Worm (Caenorhabditis elegans): ENCODE measurements around the gene irld-62.

The irld-62 gene

DNA sequence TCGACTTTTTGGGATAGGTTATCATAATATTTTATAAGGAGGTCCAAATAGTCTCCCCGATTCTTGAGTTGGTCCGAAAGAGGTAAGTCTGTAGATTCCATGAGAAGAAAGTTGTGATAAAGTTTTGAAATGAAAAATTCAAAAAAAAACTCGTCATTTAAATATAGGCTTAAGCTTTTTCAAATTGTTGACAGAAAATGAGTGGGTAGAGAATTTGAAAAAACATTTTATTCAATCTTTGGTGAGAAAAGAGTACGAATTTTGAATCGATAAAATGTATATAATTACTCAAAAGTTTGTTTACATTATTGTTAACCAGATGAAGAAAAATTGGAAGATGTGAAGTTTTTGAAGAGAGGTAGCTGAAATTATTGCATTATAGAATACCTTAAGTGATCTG is 5.4 kb upstream of the irld-62 start, which contains the start of gene T26H8.5:
Gene T26H8.5 (minus strand): TSS at position 101 of the 400 bp plus-strand sequence.
- TF ChIP-seq ceh-14 (tag; optimal IDR thresholded peaks at IDR 0.05) (no peak), lim-6 (tag; optimal IDR thresholded peaks at IDR 0.05) (no peak), pat-9 (tag; optimal IDR thresholded peaks at IDR 0.05) (no peak), ceh-9 (tag; optimal IDR thresholded peaks at IDR 0.05) (no peak), K09A11.1 (tag; optimal IDR thresholded peaks at IDR 0.05; ENCODE audit: insufficient read depth) (no peak)

- TF ChIP-seq dve-1 (tag; optimal IDR thresholded peaks at IDR 0.05) (no peak), ceh-48 (tag; optimal IDR thresholded peaks at IDR 0.05) (no peak), tbx-2 (tag; optimal IDR thresholded peaks at IDR 0.05) (no peak), unc-86 (tag; optimal IDR thresholded peaks at IDR 0.05) (no peak), ahr-1 (tag; optimal IDR thresholded peaks at IDR 0.05) (no peak), npax-4 (tag; optimal IDR thresholded peaks at IDR 0.05) (no peak), pros-1 (tag; optimal IDR thresholded peaks at IDR 0.05) (no peak), gmeb-2 (tag; optimal IDR thresholded peaks at IDR 0.05) (no peak), sdc-2 (tag; optimal IDR thresholded peaks at IDR 0.05) (no peak), syd-9 (tag; optimal IDR thresholded peaks at IDR 0.05) (no peak), unc-42 (tag; optimal IDR thresholded peaks at IDR 0.05) (no peak), nhr-11 (tag; optimal IDR thresholded peaks at IDR 0.05) (no peak), ceh-19 (GFP tag; optimal IDR thresholded peaks at IDR 0.05) (no peak), ceh-45 (GFP tag; IDR thresholded peaks at IDR 0.05) (no peak), ceh-18 (tag; optimal IDR thresholded peaks at IDR 0.05) (no peak), K02D7.2 (tag; optimal IDR thresholded peaks at IDR 0.05) (no peak), nfya-1 (tag; optimal IDR thresholded peaks at IDR 0.05) (no peak)
These were observed 4.1 kb upstream of the irld-62 start, which contains the start of gene T26H8.4 for ce11 chrV:15306745-15307144. Gene T26H8.4, minus strand, starts transcription at chrV:15306845.

DNA sequence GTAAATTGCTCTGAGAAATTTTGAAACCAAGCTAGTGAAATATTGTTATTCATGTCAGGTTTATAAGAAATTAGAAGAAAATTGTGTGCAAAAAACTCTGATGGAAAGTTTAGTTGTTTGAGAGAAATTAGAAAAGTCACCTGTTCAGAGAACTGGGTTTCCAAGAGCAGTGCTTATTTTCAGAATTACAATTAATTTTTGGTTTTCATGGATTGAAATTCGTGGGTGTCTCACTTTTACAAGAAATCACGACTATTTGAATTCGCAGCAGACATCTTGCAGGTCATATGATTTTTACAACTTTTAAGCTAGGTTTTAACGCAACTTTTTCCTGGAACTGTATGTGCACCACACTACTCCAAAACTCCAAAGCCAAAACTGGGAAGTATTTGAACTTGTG is 1.9 kb upstream of the irld-62 start, which contains the start of gene srz-10:
Gene srz-10 (minus strand): TSS at position 88 of the 400 bp plus-strand sequence.
- TF ChIP-seq pag-3 (tag; optimal IDR thresholded peaks at IDR 0.05; ENCODE audit: borderline replicate concordance) (no peak), unc-55 (GFP tag; optimal IDR thresholded peaks at IDR 0.05) (no peak), eyg-1 (tag; optimal IDR thresholded peaks at IDR 0.05) (no peak), tbx-7 (tag; optimal IDR thresholded peaks at IDR 0.05) (no peak), gmeb-2 (tag; optimal IDR thresholded peaks at IDR 0.05) (no peak), rnt-1 (tag; optimal IDR thresholded peaks at IDR 0.05) (no peak)

DNA sequence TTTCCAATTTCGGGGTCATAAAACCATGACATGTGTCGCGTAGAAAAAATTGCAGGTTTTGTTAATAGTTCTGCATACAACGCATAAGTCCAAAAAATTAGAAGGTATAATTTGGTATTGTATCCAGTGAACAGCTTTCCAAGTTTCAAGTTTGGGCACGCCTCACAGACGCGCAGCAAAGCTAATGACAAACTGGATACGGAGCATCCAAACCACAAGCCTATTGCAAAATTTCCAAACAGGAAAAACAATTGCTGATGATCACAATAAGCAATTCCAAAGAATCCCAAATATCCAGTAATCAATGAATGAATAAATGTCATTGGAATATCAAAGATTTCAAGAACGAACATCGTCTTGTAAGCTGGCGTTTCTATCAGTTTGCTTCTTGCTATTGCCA is 2.6 kb downstream of the irld-62 start:
- TF ChIP-seq che-1 (tag; optimal IDR thresholded peaks at IDR 0.05) = no peak
- no peak for TF ChIP-seq ceh-22 (tag; optimal IDR thresholded peaks at IDR 0.05)
- no peak for TF ChIP-seq mec-3 (tag; optimal IDR thresholded peaks at IDR 0.05; ENCODE audit: borderline replicate concordance)
- no peak for TF ChIP-seq ets-4 (tag; optimal IDR thresholded peaks at IDR 0.05)
- no peak for TF ChIP-seq ttx-3 (tag; optimal IDR thresholded peaks at IDR 0.05)
- TF ChIP-seq unc-3 (GFP tag; conservative IDR thresholded peaks at IDR 0.05) = no peak
- TF ChIP-seq unc-3 (tag; optimal IDR thresholded peaks at IDR 0.05) = no peak
- no peak for TF ChIP-seq ahr-1 (tag; optimal IDR thresholded peaks at IDR 0.05)
- TF ChIP-seq dmd-4 (tag; optimal IDR thresholded peaks at IDR 0.05; ENCODE audit: borderline replicate concordance) = no peak
- TF ChIP-seq unc-86 (tag; optimal IDR thresholded peaks at IDR 0.05) = no peak
- no peak for TF ChIP-seq ceh-14 (tag; optimal IDR thresholded peaks at IDR 0.05)

- TF ChIP-seq Y22D7AL.16 (tag; optimal IDR thresholded peaks at IDR 0.05) = no peak
- TF ChIP-seq syd-9 (tag; optimal IDR thresholded peaks at IDR 0.05) = no peak
- no peak for TF ChIP-seq sox-4 (tag; optimal IDR thresholded peaks at IDR 0.05)
- TF ChIP-seq unc-42 (tag; optimal IDR thresholded peaks at IDR 0.05) = no peak
- TF ChIP-seq gmeb-2 (tag; optimal IDR thresholded peaks at IDR 0.05) = no peak
- no peak for TF ChIP-seq F13H6.1 (tag; optimal IDR thresholded peaks at IDR 0.05)
- TF ChIP-seq hlh-13 (GFP tag; optimal IDR thresholded peaks at IDR 0.05) = no peak
- no peak for TF ChIP-seq nfya-1 (tag; optimal IDR thresholded peaks at IDR 0.05)
- TF ChIP-seq K09A11.1 (tag; optimal IDR thresholded peaks at IDR 0.05; ENCODE audit: insufficient read depth) = no peak
- no peak for TF ChIP-seq ama-1 (optimal IDR thresholded peaks at IDR 0.05)
- TF ChIP-seq ceh-34 (tag; optimal IDR thresholded peaks at IDR 0.05) = no peak
These were observed 5.1 kb downstream of the irld-62 start, which contains the start of the genes srt-22 and nhr-246 for ce11 chrV:15315827-15316527. Gene srt-22, minus strand, starts transcription at chrV:15315927. Gene nhr-246, plus strand, starts transcription at chrV:15316477.
